Worm (Caenorhabditis elegans) whole organism, L3 larva: ENCODE data around the gene srbc-13.
"Not testable (repeated sequence)": the region's sequence is repeated elsewhere in the genome, so short reads cannot be mapped to it uniquely, and the experiment has no call there.

Source experiments
- aly-2 ChIP-seq: fragments of 150-350 bp; optimal IDR thresholded peaks from 2 replicates; lab custom pipeline; 2014; ENCODE audit warnings: missing biosample characterization, missing genetic modification characterization
- ama-1 ChIP-seq: fragments of 150-350 bp; optimal IDR thresholded peaks from 2 replicates; lab custom pipeline; 2018
- ceh-82 ChIP-seq: fragments of 150-350 bp; optimal IDR thresholded peaks from 2 replicates; lab custom pipeline; 2014; ENCODE audit warnings: missing biosample characterization, missing genetic modification characterization
- lin-39 ChIP-seq: fragments of 150-350 bp; optimal IDR thresholded peaks from 2 replicates; lab custom pipeline; 2018; ENCODE audit warnings: missing biosample characterization, missing genetic modification reagents, missing genetic modification characterization
- nhr-28 ChIP-seq: fragments of 150-350 bp; optimal IDR thresholded peaks from 2 replicates; lab custom pipeline; 2014; ENCODE audit warnings: missing biosample characterization, missing genetic modification characterization
- nhr-77 ChIP-seq: fragments of 150-350 bp; optimal IDR thresholded peaks from 2 replicates; lab custom pipeline; 2014; ENCODE audit warnings: missing biosample characterization, missing genetic modification characterization

- not testable (repeated sequence) for TF ChIP-seq nhr-77 (tag; lab: Kevin White, UChicago); ama-1 (lab: Kevin White, UChicago); lin-39 (tag; lab: Kevin White, UChicago); nhr-28 (tag; lab: Kevin White, UChicago); ceh-82 (tag; lab: Kevin White, UChicago); aly-2
These were observed 8.6 kb upstream of the srbc-13 start, which contains the start of the genes K09C6.7 and K09C6.10 for ce11 chrV:838984-839471.
